Fruit fly (Drosophila melanogaster) ovary, adult (tissue): ENCODE results near the gene CG14147.

Source experiments
- CG17801 ChIP-seq: fragments of 200-800 bp; optimal IDR thresholded peaks from 2 replicates; lab custom pipeline; 2019; ENCODE audit warnings: missing biosample characterization, mild to moderate bottlenecking, missing genetic modification characterization, moderate library complexity; ENCODE audit not compliant: partially characterized antibody

CG14147 gene

DNA sequence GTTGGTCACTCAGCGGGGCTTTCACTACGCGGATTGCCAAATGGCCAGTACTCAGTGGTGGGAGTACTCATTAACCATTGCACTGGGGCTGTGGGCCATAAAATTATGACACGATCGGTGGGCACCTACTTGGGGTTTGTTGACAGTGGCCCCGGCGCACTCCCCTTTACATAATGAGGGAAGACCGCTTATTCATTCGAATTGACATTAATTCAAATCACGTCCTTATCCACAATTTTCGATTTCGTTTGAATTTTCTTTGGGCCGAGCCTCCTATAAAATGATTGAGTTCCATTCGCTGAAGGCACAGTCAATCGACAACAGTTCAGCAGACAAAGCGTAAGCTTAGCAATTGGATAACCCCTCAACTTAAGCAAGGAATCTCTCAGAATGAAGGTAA is at the start of gene CG14147:
CG14147 (plus strand) TSS at position 301 of the 400 bp plus-strand sequence.
- no peak for TF ChIP-seq CG17801

DNA sequence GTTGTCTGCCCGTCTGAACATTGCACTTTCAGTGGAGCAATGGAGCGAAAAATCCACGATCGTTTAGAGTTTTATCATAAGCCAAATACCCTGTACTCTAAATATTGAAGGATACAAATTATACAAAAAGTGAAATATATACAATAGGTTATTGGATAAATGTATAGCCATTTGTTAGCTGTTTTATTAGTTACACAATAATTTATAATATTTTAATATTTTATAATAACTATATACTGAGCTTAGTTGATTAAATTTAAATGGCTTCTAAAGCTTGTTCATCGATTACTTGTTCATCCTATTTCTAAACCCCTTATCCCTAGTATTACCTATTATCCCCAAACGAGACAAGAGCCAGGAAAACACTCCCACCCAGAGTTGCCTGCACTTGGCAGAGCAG is 49.5 kb upstream of the CG14147 start:
- no peak for TF ChIP-seq CG17801

DNA sequence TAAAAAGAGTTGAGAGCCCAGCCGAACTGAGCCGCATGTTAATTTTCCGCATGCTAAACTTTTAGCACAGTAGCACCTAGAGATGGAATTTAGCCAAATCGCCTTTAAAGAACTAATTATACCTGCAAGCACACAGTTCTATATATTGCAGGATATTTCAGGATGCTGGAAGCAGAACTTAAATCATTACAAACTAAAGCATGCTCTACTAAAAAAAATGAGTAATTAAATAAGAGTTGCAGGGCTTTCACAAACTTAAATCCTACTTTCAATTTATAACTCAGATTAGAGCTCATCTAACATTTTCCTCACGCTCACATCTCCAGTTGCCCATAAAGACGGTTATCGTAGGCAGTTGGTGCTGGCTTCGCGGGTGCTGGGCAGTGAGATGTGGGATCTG is 47.8 kb upstream of the CG14147 start:
- TF ChIP-seq CG17801, result no peak

DNA sequence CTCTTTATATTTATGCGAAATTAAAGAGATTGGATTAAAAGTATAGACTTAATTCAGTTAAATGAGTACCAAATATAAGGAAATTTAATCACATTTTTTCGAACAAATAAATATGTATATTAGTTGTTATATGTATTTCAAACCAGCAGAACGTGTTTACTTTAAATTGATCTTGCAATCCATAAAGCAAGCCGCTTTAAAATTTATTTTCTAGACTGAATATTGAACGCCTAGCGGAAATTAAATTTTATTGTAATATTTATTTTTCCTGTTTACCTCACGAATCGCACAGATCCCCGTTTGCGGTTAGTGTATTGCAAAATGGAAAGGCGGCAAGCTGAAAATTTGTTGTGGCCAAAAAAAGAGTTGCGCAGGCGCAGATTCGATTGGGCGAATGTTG is 45.1 kb upstream of the CG14147 start:
- no peak for TF ChIP-seq CG17801

DNA sequence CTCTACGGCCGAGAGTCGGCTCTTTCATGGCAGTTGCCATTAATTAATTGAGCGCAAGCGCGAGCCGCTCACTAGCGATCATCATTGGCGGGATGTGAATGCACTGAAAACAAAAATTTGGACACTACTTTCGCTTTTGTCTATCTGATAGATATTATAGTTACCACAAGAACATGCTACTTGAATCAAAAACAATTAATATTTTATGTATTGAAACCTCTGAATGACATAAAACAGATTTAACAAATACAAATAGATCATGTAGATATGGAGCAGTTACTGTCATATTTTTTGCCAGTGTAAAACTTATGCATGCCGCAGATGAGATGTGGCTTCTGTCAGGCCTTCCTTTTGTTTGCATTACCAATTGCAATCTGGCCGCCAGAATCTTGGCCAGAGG is 44.5 kb upstream of the CG14147 start:
- TF ChIP-seq CG17801, result no peak

DNA sequence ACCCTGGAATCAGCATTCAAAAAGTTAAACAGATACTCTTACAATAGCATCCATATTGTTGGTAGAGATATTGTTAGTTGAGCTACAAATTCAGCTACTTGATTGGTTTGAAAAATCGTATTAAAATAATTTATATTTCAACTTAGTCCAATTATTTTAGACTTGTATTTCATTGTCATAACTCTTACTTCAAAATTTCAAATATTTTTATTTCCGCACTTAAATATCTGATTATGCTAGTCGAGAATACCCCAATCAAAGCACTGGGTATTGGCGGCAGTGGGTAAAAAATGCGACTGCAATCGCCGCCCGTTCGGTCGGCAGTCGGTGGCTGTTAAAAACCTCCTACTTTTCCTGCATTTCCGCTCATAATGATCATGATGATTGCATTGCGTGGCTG is 43.6 kb upstream of the CG14147 start:
- no peak for TF ChIP-seq CG17801

DNA sequence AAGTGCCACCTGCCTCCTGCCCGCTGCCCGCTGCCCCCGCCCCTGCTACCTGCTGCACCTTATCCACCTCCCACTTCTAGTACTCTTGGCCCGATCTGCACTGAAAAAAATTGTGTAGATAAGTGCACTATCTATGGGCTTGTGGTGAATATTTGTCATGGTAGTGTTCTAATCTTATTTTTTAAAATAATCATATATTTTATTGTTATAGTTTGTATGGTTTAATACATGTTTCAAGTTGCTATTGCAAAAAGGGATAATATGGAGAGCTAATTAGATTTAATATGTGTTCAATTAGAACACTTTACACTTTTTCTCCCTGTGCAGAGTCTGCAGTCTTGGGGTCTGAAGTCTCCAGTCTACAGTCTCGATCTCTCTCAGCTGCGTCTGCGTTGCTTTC is 41.0 kb upstream of the CG14147 start:
- TF ChIP-seq CG17801, result no peak

DNA sequence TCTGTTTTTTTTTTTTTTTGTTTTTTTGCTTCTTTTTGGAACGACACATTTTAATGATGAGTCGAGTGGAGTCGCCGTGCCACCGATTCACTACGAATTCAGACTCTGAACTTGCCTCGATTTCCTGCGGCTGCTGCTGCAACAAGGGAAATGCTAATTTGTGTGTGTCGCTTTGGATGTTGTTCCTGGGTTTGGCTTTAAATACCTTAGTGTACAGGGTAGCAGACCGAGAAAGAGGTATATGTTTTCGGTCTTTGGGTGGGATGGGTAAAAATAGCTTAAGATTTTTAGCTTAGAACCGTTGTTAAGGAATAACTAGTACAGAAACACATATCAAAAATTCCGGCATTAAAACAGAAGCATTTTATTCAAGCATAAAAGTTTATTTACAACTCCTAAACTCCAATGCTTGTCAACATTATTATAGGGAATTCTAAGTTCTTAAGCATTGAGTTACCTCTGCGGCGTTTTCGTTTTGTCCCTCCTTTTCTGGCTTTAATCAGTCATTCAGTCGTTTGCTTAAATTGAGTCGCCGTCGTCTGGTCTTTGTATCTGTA is 37.4 kb upstream of the CG14147 start:
- no peak for TF ChIP-seq CG17801

DNA sequence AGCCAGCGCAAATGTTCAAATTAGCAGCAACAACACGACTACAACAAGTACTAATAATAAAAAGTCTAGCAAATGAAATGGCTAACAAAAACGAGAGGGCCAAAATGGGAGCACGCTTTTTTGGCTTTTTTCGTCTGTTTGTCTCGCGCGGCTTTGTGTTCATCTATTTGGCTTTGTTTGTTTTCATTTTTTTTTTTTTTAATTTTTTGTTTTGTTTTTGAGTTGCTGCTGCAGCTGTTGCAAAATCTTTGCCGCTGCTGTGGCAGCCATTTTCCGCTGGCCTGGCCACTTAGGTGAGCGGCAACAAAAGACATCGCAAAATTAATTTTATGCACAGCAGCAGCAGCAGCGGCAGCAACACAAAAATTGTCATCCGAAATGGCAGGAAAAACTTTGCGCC is 34.3 kb upstream of the CG14147 start:
- no peak for TF ChIP-seq CG17801

DNA sequence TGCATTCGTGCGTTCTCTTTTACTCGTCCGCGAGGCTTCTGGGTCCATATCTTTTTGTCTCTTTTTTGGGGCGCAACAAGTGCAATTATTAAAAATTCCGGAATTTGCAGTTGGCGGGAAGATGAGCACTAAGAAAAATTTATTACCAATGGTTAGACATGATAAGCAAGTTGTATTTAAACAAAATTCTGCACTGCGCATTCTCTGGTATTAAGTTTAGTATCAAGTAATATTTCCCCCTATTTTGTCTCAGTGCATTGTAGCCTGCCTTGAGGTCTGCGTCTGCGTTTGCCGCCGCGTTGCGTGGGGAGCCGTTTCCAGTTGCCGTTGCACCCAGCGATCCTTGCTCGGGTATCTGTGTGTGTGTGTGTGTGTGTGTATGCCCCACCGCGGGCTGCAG is 32.1 kb upstream of the CG14147 start:
- TF ChIP-seq CG17801, result no peak

DNA sequence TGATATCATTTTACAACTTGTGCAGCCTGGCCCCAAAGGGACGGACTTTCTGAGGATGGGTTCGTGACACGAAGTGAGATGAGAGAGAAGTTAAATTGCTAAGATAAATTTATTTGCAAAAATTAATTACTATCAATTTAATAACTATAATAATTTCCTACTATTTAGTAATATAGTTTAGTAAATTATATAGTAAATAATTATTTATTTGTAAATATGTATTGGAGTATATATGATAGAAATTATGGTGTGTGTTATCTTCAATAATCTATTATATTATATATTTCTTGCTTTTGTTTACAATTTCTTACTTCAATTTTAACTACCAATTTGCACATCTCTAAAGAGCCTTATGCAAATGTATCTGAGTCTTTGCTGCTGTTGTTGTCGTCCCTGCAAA is 29.9 kb upstream of the CG14147 start:
- TF ChIP-seq CG17801, result no peak

DNA sequence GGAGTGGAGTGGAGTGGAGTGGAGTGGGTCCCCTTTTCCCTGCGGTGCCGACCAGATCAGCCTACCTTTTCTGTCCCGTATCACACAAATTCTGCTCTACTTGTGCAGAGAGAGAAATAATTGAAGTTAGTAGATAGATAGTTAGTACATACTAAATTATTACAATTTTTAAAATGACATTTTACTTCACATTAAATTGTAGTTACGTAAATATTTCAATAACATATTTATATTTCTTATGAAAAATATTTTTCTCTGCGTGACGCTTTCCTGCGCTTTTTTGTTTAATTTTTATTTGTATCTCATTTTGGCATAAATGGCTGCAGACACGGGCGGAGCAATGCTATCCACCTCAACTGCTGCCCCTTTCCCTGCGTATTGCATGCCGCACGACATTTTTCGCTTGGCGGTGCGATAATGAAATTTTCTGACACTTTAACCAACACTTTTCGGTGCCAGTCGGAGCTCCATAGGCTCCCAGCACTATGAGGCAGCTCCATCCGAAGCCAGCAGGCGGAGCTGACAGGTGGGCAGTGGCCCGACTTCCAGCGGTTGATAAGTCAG is 25.6 kb upstream of the CG14147 start:
- no peak for TF ChIP-seq CG17801

DNA sequence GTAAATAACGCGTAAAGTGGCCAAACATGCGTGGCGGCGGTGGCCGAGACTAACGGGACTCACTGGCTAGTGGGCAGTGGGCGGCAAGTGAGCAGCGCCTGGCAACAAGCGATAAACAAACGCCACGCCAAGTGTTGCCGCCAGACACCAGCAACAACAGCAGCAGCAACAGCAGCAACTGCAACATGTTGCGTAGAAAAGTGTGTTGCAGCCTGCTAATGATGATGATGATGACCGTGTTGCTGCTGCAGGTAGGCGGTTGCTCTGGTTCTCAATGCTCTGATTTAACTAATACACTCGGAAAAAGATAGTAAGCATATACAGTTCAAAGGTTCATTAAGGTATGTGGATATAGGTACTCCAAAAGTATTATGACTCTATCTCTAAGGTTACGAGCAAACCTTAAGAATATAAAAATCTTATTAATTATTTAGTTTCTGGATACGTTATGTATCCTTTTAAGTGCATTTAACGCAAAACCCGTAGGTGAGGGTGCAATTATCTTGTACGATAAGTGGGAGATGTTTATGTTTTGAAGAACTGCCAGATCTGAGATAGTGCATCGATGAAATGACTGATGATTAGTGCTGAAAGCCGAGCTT is 22.7 kb upstream of the CG14147 start:
- TF ChIP-seq CG17801, result no peak

DNA sequence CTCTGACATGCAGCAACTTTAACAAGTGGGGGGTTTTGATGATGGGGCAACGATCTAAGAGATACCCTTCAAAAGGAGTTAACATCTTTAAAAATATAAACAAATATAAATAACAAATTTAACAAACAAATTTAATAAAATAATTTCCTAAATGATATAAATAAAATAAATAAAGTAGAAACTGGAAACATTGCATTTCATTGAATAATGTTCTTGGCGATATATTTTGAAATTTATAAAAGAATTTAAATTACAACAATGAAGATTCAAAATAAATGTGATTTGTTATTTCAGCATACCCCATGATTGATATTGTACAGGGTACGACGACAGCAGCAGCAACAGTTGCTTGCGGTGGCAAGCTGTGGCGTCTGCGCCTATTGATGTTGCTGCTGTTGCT is 21.3 kb upstream of the CG14147 start:
- TF ChIP-seq CG17801, result no peak

DNA sequence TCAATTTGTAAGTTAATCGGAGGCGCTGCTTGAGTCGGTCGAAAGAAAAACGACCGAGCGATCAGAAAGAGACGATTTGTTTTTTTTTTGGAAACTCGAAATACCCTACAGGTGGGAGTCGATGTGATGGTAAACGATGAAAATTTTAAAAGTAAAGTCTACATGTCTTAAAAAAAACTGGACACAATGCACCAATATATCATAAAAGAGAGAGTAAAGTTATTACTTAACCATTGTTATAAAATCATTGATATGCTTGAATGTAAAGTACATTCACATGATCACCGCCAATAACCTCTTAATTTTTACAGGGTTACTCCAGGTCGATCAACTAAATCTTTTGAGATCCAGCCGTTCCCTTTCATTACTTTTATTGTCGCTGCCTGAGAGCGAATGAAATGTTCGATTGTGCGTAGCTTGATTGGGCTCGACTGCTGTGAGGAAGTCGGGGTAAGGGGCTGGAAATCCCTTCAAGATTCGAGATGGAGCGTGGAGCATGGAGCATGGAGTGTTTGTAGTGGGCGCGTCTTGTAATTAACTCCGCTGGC is 20.3 kb upstream of the CG14147 start:
- no peak for TF ChIP-seq CG17801

DNA sequence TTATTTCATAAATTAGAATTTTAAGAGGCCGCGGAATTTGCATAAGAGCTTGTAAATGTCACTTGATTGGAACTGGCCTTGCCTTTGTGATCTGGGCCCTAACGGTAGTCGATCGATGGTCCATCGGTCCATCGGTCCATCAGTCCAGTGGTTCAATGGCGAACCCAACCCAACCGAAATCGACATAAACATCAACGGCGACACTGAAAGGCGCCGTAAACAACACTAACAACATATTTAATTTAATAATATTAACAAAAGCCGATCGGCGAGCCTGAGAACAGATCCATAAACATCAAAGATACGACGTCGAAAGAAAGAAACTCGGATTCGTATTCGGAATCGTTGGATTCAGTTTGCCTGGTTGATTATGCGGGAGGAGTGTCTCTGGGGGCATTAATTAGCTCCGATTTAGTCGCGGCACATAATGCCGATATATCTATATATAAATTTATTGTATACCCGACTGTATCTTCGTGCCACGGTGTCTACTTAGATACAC is 18.8 kb upstream of the CG14147 start:
- no peak for TF ChIP-seq CG17801

DNA sequence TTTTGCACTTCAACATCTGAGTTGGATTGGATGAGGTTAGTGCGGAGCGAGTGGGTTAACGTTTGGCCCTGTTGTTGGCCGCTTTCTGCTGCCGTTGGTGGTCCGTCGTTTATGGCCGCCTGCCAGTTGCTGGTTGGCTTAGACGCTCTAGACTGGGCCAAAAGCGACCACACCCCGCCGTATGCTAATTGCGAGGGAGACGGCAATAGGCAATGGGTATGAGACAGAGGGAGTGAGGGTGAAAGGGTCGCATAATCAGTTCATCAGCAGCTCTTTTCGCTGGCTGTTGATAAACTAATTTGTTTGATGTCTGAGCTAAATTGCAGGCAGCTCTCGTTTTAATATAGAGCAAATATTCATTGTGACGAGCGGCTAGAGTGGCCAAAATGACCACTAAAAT is 15.9 kb upstream of the CG14147 start:
- TF ChIP-seq CG17801, result no peak

DNA sequence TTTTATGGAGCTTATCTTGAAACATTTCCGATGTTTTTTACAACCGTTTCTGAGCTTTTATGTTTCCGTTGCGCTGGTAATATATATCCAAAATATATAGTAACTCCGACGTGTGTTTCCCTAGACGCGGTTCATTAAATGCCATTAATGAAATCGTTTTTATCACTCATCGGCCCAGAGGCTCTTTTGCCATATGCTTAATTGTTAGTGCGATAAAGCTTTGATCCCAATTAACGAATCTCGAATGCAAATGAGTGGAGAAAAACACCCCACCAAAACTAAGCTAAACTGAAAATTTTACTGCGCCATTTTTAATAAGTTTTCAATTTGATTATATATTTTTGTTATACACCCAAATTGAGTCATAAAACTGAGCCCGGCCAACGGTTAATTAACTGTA is 14.6 kb upstream of the CG14147 start:
- no peak for TF ChIP-seq CG17801
